Worm (Caenorhabditis elegans) whole organism, L4 larva: ENCODE data around the gene C08E3.14.
"Not testable (repeated sequence)": the region's sequence is repeated elsewhere in the genome, so short reads cannot be mapped to it uniquely, and the experiment has no call there.

Experiments
- R02D3.7 ChIP-seq: fragments of 150-350 bp; sonication (generic microtip); optimal IDR thresholded peaks from 3 replicates; lab custom pipeline; 2014; ENCODE audit warnings: missing biosample characterization, missing genetic modification characterization
- ceh-62 ChIP-seq: sonication (generic microtip); optimal IDR thresholded peaks from 2 replicates; lab custom pipeline; 2017; ENCODE audit warnings: missing biosample characterization, missing genetic modification characterization
- cey-2 ChIP-seq: sonication (generic microtip); optimal IDR thresholded peaks from 3 replicates; lab custom pipeline; 2017; ENCODE audit warnings: missing genetic modification characterization, mild to moderate bottlenecking, missing compliant biosample characterization, antibody characterized with exemption, borderline replicate concordance; ENCODE audit not compliant: insufficient read depth
- jun-1 ChIP-seq: fragments of 150-350 bp; optimal IDR thresholded peaks from 2 replicates; lab custom pipeline; 2014; ENCODE audit warnings: missing biosample characterization, missing genetic modification reagents, missing genetic modification characterization
- lin-38 ChIP-seq: fragments of 200-800 bp; sonication (Bioruptor generic); IDR thresholded peaks from 2 replicates; pipeline ENCODE4 v1.3.6; 2022; ENCODE audit warnings: missing genetic modification reagents, missing genetic modification characterization, missing compliant biosample characterization
- nhr-48 ChIP-seq: sonication (generic microtip); optimal IDR thresholded peaks from 2 replicates; lab custom pipeline; 2016; ENCODE audit warnings: mild to moderate bottlenecking, missing genetic modification characterization, missing compliant biosample characterization
- nhr-6 ChIP-seq: fragments of 150-350 bp; optimal IDR thresholded peaks from 2 replicates; lab custom pipeline; 2014; ENCODE audit warnings: missing biosample characterization, missing genetic modification characterization
- nhr-76 ChIP-seq: fragments of 150-350 bp; optimal IDR thresholded peaks from 2 replicates; lab custom pipeline; 2014; ENCODE audit warnings: missing biosample characterization, missing genetic modification characterization
- unc-62 ChIP-seq, 3 experiments: fragments of 150-350 bp in 1 of 3; sonication (generic microtip); optimal IDR thresholded peaks in 2 of 3; peaks in 1 of 3; 1 replicate in 1 of 3; 2 replicates in 2 of 3; lab custom pipeline; 2014 to 2017; ENCODE audit warnings: missing biosample characterization in 3 of 3, missing genetic modification characterization in 3 of 3, missing genetic modification reagents in 3 of 3, missing genotype in 1 of 3

DNA sequence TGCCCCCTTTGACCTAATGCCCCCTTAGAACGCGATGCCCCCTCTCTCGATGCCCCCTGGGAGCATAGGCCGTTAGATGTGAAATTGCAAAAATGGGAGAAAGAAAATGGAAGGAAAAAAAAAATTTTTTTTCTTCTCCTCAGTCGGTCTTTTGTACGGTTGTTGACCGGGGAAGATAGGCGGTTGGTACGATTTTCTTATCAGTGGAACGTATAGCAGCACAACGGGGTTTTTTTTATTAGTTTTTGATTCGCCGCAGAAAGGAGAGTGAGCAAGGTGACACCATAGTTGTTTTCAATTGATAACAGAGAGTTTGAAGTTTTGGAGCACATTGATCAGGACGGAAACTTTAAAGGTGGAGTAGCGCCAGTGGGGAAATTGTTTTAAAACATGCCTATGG lies 34.0 kb downstream of the C08E3.14 start:
- not testable (repeated sequence) for TF ChIP-seq nhr-76 (tag; lab: Kevin White, UChicago); cey-2 (tag; lab: Kevin White, UChicago); ceh-62 (tag; lab: Kevin White, UChicago); jun-1; unc-62 (GFP tag; optimal IDR thresholded peaks at IDR 0.05 in 1 of 2; lab: Kevin White, UChicago); unc-62 (tag; optimal IDR thresholded peaks at IDR 0.05; lab: Kevin White, UChicago); lin-38; R02D3.7 (tag; lab: Kevin White, UChicago); nhr-48 (tag; lab: Kevin White, UChicago); nhr-6 (tag; lab: Kevin White, UChicago)
